Worm (Caenorhabditis elegans) whole organism, young adult: Measurements from ENCODE around the gene twk-24.

Experiments used
- F39B2.1 ChIP-seq: fragments of 200-800 bp; sonication (Bioruptor generic); IDR thresholded peaks from 2 replicates; pipeline ENCODE4 v1.3.6; 2022; ENCODE audit warnings: missing genetic modification reagents, missing genetic modification characterization, missing compliant biosample characterization
- dpl-1 ChIP-seq: fragments of 150-350 bp; optimal IDR thresholded peaks from 2 replicates; lab custom pipeline; 2014; ENCODE audit warnings: missing biosample characterization, missing genetic modification reagents, missing genetic modification characterization
- snpc-4 ChIP-seq, 5 experiments: fragments of 150-350 bp in 1 of 5; sonication (generic microtip) in 4 of 5; optimal IDR thresholded peaks; 2 replicates each; lab custom pipeline; 2014 to 2018; ENCODE audit warnings: missing genetic modification characterization in 5 of 5, missing biosample characterization in 3 of 5, antibody characterized with exemption in 2 of 5, mild to moderate bottlenecking in 2 of 5, missing compliant biosample characterization in 2 of 5, missing genotype in 2 of 5, moderate library complexity in 2 of 5, missing genetic modification reagents in 1 of 5

- no peak for TF ChIP-seq F39B2.1 (GFP tag; lab: Robert Waterston, UW)
- TF ChIP-seq dpl-1 (GFP tag; lab: Kevin White, UChicago), result no peak
- TF ChIP-seq snpc-4 (GFP tag; optimal IDR thresholded peaks at IDR 0.05; lab: Kevin White, UChicago), result no peak
- TF ChIP-seq snpc-4 (tag; optimal IDR thresholded peaks at IDR 0.05; lab: Kevin White, UChicago), result no peak
Measured at ce11 chrV:12307011-12307540, 38.0 kb upstream of the twk-24 start, which contains the start of gene srg-45.
